Fruit fly (Drosophila melanogaster): ENCODE data around the gene CG7290.

The CG7290 gene

DNA sequence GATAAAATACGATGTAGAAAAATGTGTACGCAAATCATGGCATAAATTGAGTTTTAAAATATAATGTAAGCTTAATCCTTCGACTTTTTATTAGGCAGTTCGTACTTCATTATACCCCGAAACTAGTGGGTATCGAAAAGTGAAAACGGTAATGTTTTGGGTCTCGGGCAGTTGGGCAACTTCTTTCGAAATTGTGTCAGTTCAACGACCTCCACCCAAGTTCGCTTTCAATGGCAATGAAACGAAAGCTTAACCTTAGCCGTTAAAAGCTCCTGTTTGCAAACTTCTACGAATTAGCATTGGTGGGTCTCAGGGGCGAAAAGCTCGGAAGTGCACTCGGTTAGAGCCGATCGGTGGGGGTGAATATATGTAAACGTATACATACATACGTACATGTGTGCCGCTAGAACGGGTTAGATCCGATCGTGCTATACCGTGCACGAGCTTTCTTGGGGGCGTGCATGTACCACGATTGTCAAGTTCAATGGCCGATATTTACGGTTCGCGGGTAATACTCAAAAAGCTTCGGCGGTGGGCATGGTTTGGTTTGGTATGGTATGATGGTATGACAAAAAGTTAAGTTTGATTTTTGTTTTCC lies 24.4 kb upstream of the CG7290 start (continued):
- TF ChIP-seq CG16813 (GFP tag; IDR thresholded peaks at IDR 0.05; ENCODE audit: partially characterized antibody) (0 out of 3 replicates have a peak, but pooled peaks have one; percentile 43), CG7928 (GFP tag; optimal IDR thresholded peaks at IDR 0.05) (no peak), ERR (GFP tag; optimal IDR thresholded peaks at IDR 0.05) (no peak), Dip2 (GFP tag; IDR thresholded peaks at IDR 0.05) (no peak), Vsx1 (GFP tag; optimal IDR thresholded peaks at IDR 0.05) (no peak), Max (GFP tag; optimal IDR thresholded peaks at IDR 0.05) (no peak), al (GFP tag; IDR thresholded peaks at IDR 0.05) (no peak), crol (GFP tag; IDR thresholded peaks at IDR 0.05) (no peak; the same call in 1 of the 2 replicates), CG7963 (GFP tag; IDR thresholded peaks at IDR 0.05; ENCODE audit: partially characterized antibody) (no peak), amos (GFP tag; IDR thresholded peaks at IDR 0.05; ENCODE audit: partially characterized antibody) (peak; percentile 55; the same call in 1 of the 2 replicates), CG13287 (GFP tag; IDR thresholded peaks at IDR 0.05; ENCODE audit: partially characterized antibody) (peak; percentile 31; the same call in 1 of the 2 replicates), fu2 (GFP tag; optimal IDR thresholded peaks at IDR 0.05) (no peak), sd (tag; optimal IDR thresholded peaks at IDR 0.05) (no peak), dimm (GFP tag; IDR thresholded peaks at IDR 0.05) (no peak), Bteb2 (GFP tag; optimal IDR thresholded peaks at IDR 0.05) (no peak), CG5180 (GFP tag; optimal IDR thresholded peaks at IDR 0.05) (peak; percentile 69), CG10209 (GFP tag; optimal IDR thresholded peaks at IDR 0.05) (no peak), mld (GFP tag; IDR thresholded peaks at IDR 0.05; ENCODE audit: partially characterized antibody) (peak; percentile 45; the same call in 1 of the 3 replicates), Pdp1 (GFP tag; optimal IDR thresholded peaks at IDR 0.05) (no peak), CG2120 (GFP tag; optimal IDR thresholded peaks at IDR 0.05) (no peak), vnd (GFP tag; IDR thresholded peaks at IDR 0.05; ENCODE audit: partially characterized antibody) (0 out of 3 replicates have a peak, but pooled peaks have one; percentile 33), gfzf (GFP tag; optimal IDR thresholded peaks at IDR 0.05) (no peak), psq (GFP tag; optimal IDR thresholded peaks at IDR 0.05) (no peak), Hmx (GFP tag; optimal IDR thresholded peaks at IDR 0.05) (no peak), Tbp (GFP tag; optimal IDR thresholded peaks at IDR 0.05) (no peak), Myb (GFP tag; optimal IDR thresholded peaks at IDR 0.05) (peak; percentile 47), pan (optimal IDR thresholded peaks at IDR 0.05) (no peak), pan (GFP tag; optimal IDR thresholded peaks at IDR 0.05 in 1 of 2, IDR thresholded peaks at IDR 0.05 in 1 of 2) (no peak), Sry-β (GFP tag; optimal IDR thresholded peaks at IDR 0.05) (no peak), cg (GFP tag; optimal IDR thresholded peaks at IDR 0.05) (peak; percentile 45), CG34224 (GFP tag; IDR thresholded peaks at IDR 0.05; ENCODE audit: partially characterized antibody) (peak; percentile 62), Dp (GFP tag; optimal IDR thresholded peaks at IDR 0.05) (no peak), CG13624 (GFP tag; optimal IDR thresholded peaks at IDR 0.05) (no peak), Drgx (GFP tag; IDR thresholded peaks at IDR 0.05) (no peak), wdn (GFP tag; IDR thresholded peaks at IDR 0.05) (no peak), onecut (GFP tag; IDR thresholded peaks at IDR 0.05) (no peak), Stat92E (GFP tag; optimal IDR thresholded peaks at IDR 0.05) (no peak), lbe (GFP tag; optimal IDR thresholded peaks at IDR 0.05) (no peak), Mad (GFP tag; optimal IDR thresholded peaks at IDR 0.05) (no peak), row (GFP tag; IDR thresholded peaks at IDR 0.05) (no peak), bsh (GFP tag; optimal IDR thresholded peaks at IDR 0.05) (peak in 1 of 2 experiments; percentile 23), yki (optimal IDR thresholded peaks at IDR 0.05) (no peak), Blimp-1 (GFP tag; optimal IDR thresholded peaks at IDR 0.05) (peak; percentile 99), MTF-1 (GFP tag; optimal IDR thresholded peaks at IDR 0.05; ENCODE audit: borderline replicate concordance) (no peak), Nf-YC (tag; optimal IDR thresholded peaks at IDR 0.05) (no peak), Sox102F (GFP tag; optimal IDR thresholded peaks at IDR 0.05) (no peak), disco-r (GFP tag; optimal IDR thresholded peaks at IDR 0.05) (no peak), CG17829 (tag; optimal IDR thresholded peaks at IDR 0.05) (no peak), CG8281 (tag; optimal IDR thresholded peaks at IDR 0.05) (no peak)

All from whole organism, embryonic.